Worm (Caenorhabditis elegans) whole organism, young adult: ENCODE results near the gene nhr-108.
"Not testable (repeated sequence)": the region's sequence is repeated elsewhere in the genome, so short reads cannot be mapped to it uniquely, and the experiment has no call there.

Source experiments
- B0336.3 ChIP-seq: fragments of 200-800 bp; sonication (Bioruptor generic); IDR thresholded peaks from 2 replicates; pipeline ENCODE4 v1.3.6; 2022; ENCODE audit warnings: missing genetic modification characterization, missing compliant biosample characterization
- F22D6.2 ChIP-seq: sonication (generic microtip); optimal IDR thresholded peaks from 2 replicates; lab custom pipeline; 2016; ENCODE audit warnings: mild to moderate bottlenecking, missing genetic modification characterization, missing compliant biosample characterization
- F23B12.7 ChIP-seq: sonication (generic microtip); optimal IDR thresholded peaks from 2 replicates; lab custom pipeline; 2017; ENCODE audit warnings: missing genetic modification characterization, mild to moderate bottlenecking, missing compliant biosample characterization, antibody characterized with exemption, moderate library complexity; ENCODE audit not compliant: insufficient read depth
- F37B4.10 ChIP-seq: fragments of 200-800 bp; sonication (Bioruptor generic); IDR thresholded peaks from 2 replicates; pipeline ENCODE4 v1.3.6; 2022; ENCODE audit warnings: missing genetic modification characterization, missing compliant biosample characterization
- F39B2.1 ChIP-seq: fragments of 200-800 bp; sonication (Bioruptor generic); IDR thresholded peaks from 2 replicates; pipeline ENCODE4 v1.3.6; 2022; ENCODE audit warnings: missing genetic modification reagents, missing genetic modification characterization, missing compliant biosample characterization
- F52B5.7 ChIP-seq: sonication (generic microtip); optimal IDR thresholded peaks from 2 replicates; lab custom pipeline; 2016; ENCODE audit warnings: mild to moderate bottlenecking, missing genetic modification characterization, missing compliant biosample characterization
- K11D2.4 ChIP-seq: fragments of 200-800 bp; sonication (Bioruptor generic); IDR thresholded peaks from 2 replicates; pipeline ENCODE4 v1.3.6; 2022; ENCODE audit warnings: missing genetic modification reagents, missing genetic modification characterization, missing compliant biosample characterization
- K12H6.12 ChIP-seq: fragments of 200-800 bp; sonication (Bioruptor generic); optimal IDR thresholded peaks from 2 replicates; lab custom pipeline; 2018; ENCODE audit warnings: mild to moderate bottlenecking, missing genetic modification characterization, missing compliant biosample characterization
- Y53F4B.3 ChIP-seq: fragments of 200-800 bp; sonication (Bioruptor generic); IDR thresholded peaks from 2 replicates; pipeline ENCODE4 v1.3.6; 2022; ENCODE audit warnings: missing genetic modification reagents, missing genetic modification characterization, missing compliant biosample characterization
- Y95B8A.8 ChIP-seq: fragments of 200-800 bp; sonication (Bioruptor generic); IDR thresholded peaks from 2 replicates; pipeline ENCODE4 v1.3.6; 2022; ENCODE audit warnings: missing genetic modification reagents, missing genetic modification characterization, missing compliant biosample characterization
- aptf-3 ChIP-seq: fragments of 200-800 bp; sonication (Bioruptor generic); IDR thresholded peaks from 2 replicates; pipeline ENCODE4 v1.3.6; 2022; ENCODE audit warnings: missing genetic modification characterization, missing compliant biosample characterization
- atf-7 ChIP-seq: sonication (generic microtip); optimal IDR thresholded peaks from 2 replicates; lab custom pipeline; 2017; ENCODE audit warnings: mild to moderate bottlenecking, missing genetic modification characterization, missing compliant biosample characterization
- attf-5 ChIP-seq: fragments of 200-800 bp; sonication (Bioruptor generic); optimal IDR thresholded peaks from 2 replicates; lab custom pipeline; 2018; ENCODE audit warnings: mild to moderate bottlenecking, missing genetic modification characterization, missing compliant biosample characterization
- attf-6 ChIP-seq: fragments of 200-800 bp; sonication (Bioruptor generic); IDR thresholded peaks from 2 replicates; pipeline ENCODE4 v1.3.6; 2022; ENCODE audit warnings: missing genetic modification reagents, missing genetic modification characterization, missing compliant biosample characterization
- bed-2 ChIP-seq: fragments of 200-800 bp; sonication (Bioruptor generic); IDR thresholded peaks from 2 replicates; pipeline ENCODE4 v1.3.6; 2022; ENCODE audit warnings: missing genetic modification reagents, missing genetic modification characterization, missing compliant biosample characterization
- cebp-2 ChIP-seq: fragments of 200-800 bp; sonication (Bioruptor generic); IDR thresholded peaks from 2 replicates; pipeline ENCODE4 v1.3.6; 2022; ENCODE audit warnings: missing genetic modification characterization, missing compliant biosample characterization
- ceh-58 ChIP-seq: fragments of 200-800 bp; sonication (Bioruptor generic); IDR thresholded peaks from 2 replicates; pipeline ENCODE4 v1.3.6; 2022; ENCODE audit warnings: missing genetic modification characterization, missing compliant biosample characterization
- efl-1 ChIP-seq: fragments of 150-350 bp; optimal IDR thresholded peaks from 2 replicates; lab custom pipeline; 2014; ENCODE audit warnings: missing biosample characterization, missing genetic modification reagents, missing genetic modification characterization
- egrh-3 ChIP-seq: fragments of 200-800 bp; sonication (Bioruptor generic); IDR thresholded peaks from 2 replicates; pipeline ENCODE4 v1.3.6; 2022; ENCODE audit warnings: missing genetic modification reagents, missing genetic modification characterization, missing compliant biosample characterization
- ekl-4 ChIP-seq: fragments of 200-800 bp; sonication (Bioruptor generic); IDR thresholded peaks from 2 replicates; pipeline ENCODE4 v1.3.6; 2022; ENCODE audit warnings: missing genetic modification reagents, missing genetic modification characterization, missing compliant biosample characterization
- ets-4 ChIP-seq: fragments of 200-800 bp; sonication (Bioruptor generic); optimal IDR thresholded peaks from 2 replicates; lab custom pipeline; 2018; ENCODE audit warnings: mild to moderate bottlenecking, missing genetic modification characterization, missing compliant biosample characterization
- hmg-1.2 ChIP-seq: fragments of 200-800 bp; sonication (Bioruptor generic); IDR thresholded peaks from 2 replicates; pipeline ENCODE4 v1.3.6; 2022; ENCODE audit warnings: missing genetic modification reagents, missing genetic modification characterization, missing compliant biosample characterization
- let-526 ChIP-seq: fragments of 200-800 bp; sonication (Bioruptor generic); IDR thresholded peaks from 2 replicates; pipeline ENCODE4 v1.3.6; 2022; ENCODE audit warnings: missing genetic modification reagents, missing genetic modification characterization, missing compliant biosample characterization
- let-607 ChIP-seq, 2 experiments: fragments of 200-800 bp in 1 of 2; sonication (Bioruptor generic) in 1 of 2; sonication (generic microtip) in 1 of 2; optimal IDR thresholded peaks; 2 replicates each; lab custom pipeline; 2016 to 2018; ENCODE audit warnings: mild to moderate bottlenecking in 2 of 2, missing compliant biosample characterization in 2 of 2, missing genetic modification characterization in 2 of 2, moderate library complexity in 2 of 2, missing genotype in 1 of 2
- lin-35 ChIP-seq, 3 experiments: fragments of 150-350 bp in 2 of 3; sonication (generic microtip) in 1 of 3; optimal IDR thresholded peaks; 2 replicates each; lab custom pipeline; 2014 to 2018; ENCODE audit warnings: missing biosample characterization in 3 of 3, missing genetic modification characterization in 3 of 3, missing genetic modification reagents in 3 of 3
- mcd-1 ChIP-seq: fragments of 200-800 bp; sonication (Bioruptor generic); IDR thresholded peaks from 2 replicates; pipeline ENCODE4 v1.3.6; 2022; ENCODE audit warnings: missing genetic modification reagents, missing genetic modification characterization, missing compliant biosample characterization
- mel-28 ChIP-seq: sonication (generic microtip); optimal IDR thresholded peaks from 2 replicates; lab custom pipeline; 2016; ENCODE audit warnings: borderline replicate concordance, mild to moderate bottlenecking, missing genetic modification characterization, missing compliant biosample characterization
- mes-4 ChIP-seq: sonication (generic microtip); optimal IDR thresholded peaks from 2 replicates; lab custom pipeline; 2016; ENCODE audit warnings: missing genotype, missing genetic modification characterization, missing compliant biosample characterization
- nhr-179 ChIP-seq: sonication (generic microtip); optimal IDR thresholded peaks from 2 replicates; lab custom pipeline; 2016; ENCODE audit warnings: mild to moderate bottlenecking, missing genetic modification characterization, missing compliant biosample characterization
- nhr-27 ChIP-seq: fragments of 200-800 bp; sonication (Bioruptor generic); optimal IDR thresholded peaks from 2 replicates; lab custom pipeline; 2018; ENCODE audit warnings: mild to moderate bottlenecking, missing genetic modification characterization, moderate library complexity, missing compliant biosample characterization
- pbrm-1 ChIP-seq: fragments of 200-800 bp; sonication (Bioruptor generic); IDR thresholded peaks from 2 replicates; pipeline ENCODE4 v1.3.6; 2022; ENCODE audit warnings: missing genetic modification reagents, missing genetic modification characterization, missing compliant biosample characterization
- pha-4 ChIP-seq: fragments of 150-350 bp; sonication (generic microtip); optimal IDR thresholded peaks from 2 replicates; lab custom pipeline; 2014; ENCODE audit warnings: missing biosample characterization, missing genetic modification reagents, missing genetic modification characterization
- snpc-1.1 ChIP-seq: sonication (generic microtip); optimal IDR thresholded peaks from 2 replicates; lab custom pipeline; 2017; ENCODE audit warnings: missing genetic modification characterization, mild to moderate bottlenecking, missing compliant biosample characterization, antibody characterized with exemption, moderate library complexity, missing genotype, missing genetic modification reagents; ENCODE audit not compliant: insufficient read depth
- snpc-4 ChIP-seq, 5 experiments: fragments of 150-350 bp in 1 of 5; sonication (generic microtip) in 4 of 5; optimal IDR thresholded peaks; 2 replicates each; lab custom pipeline; 2014 to 2018; ENCODE audit warnings: missing genetic modification characterization in 5 of 5, missing biosample characterization in 3 of 5, antibody characterized with exemption in 2 of 5, mild to moderate bottlenecking in 2 of 5, missing compliant biosample characterization in 2 of 5, missing genotype in 2 of 5, moderate library complexity in 2 of 5, missing genetic modification reagents in 1 of 5
- somi-1 ChIP-seq: fragments of 200-800 bp; sonication (Bioruptor generic); optimal IDR thresholded peaks from 2 replicates; lab custom pipeline; 2018; ENCODE audit warnings: mild to moderate bottlenecking, missing genetic modification characterization, missing compliant biosample characterization
- tbp1 ChIP-seq: fragments of 200-800 bp; sonication (Bioruptor generic); optimal IDR thresholded peaks from 2 replicates; lab custom pipeline; 2018; ENCODE audit warnings: mild to moderate bottlenecking, missing genetic modification characterization, missing compliant biosample characterization
- unc-130 ChIP-seq: sonication (generic microtip); optimal IDR thresholded peaks from 2 replicates; lab custom pipeline; 2016; ENCODE audit warnings: missing genetic modification reagents, missing genetic modification characterization, missing compliant biosample characterization
- ztf-25 ChIP-seq: fragments of 200-800 bp; sonication (Bioruptor generic); IDR thresholded peaks from 2 replicates; pipeline ENCODE4 v1.3.6; 2022; ENCODE audit warnings: missing genetic modification reagents, missing genetic modification characterization, missing compliant biosample characterization
- ztf-6 ChIP-seq: fragments of 200-800 bp; sonication (Bioruptor generic); IDR thresholded peaks from 2 replicates; pipeline ENCODE4 v1.3.6; 2022; ENCODE audit warnings: missing genetic modification reagents, missing genetic modification characterization, missing compliant biosample characterization

nhr-108 gene

DNA sequence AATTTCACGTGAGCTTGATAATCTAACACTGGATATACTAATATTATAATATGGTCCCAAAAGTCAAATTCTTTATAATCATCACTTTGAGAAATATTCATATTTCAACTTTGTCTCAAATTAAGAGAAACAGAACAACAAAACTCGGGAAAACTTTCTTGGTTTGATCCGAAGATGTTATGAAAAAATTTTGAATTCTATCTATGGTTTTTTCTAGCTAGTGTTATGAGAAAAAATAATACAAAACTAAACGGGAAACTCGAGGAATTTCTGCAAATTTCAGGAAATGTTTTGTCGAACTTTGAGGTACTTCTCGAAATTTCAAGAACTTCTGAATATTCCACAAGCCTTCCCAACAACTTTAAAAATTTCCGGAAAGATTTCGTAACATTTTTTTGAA, 26.6 kb upstream of the nhr-108 start, which contains the start of gene srw-59:
Gene srw-59 (minus strand): TSS at position 101 of the 400 bp plus-strand sequence.
- TF ChIP-seq cebp-2 (no peak), hmg-1.2 (no peak), let-526 (no peak), pha-4 (tag; lab: Kevin White, UChicago) (no peak), ceh-58 (GFP tag; lab: Robert Waterston, UW) (no peak)

DNA sequence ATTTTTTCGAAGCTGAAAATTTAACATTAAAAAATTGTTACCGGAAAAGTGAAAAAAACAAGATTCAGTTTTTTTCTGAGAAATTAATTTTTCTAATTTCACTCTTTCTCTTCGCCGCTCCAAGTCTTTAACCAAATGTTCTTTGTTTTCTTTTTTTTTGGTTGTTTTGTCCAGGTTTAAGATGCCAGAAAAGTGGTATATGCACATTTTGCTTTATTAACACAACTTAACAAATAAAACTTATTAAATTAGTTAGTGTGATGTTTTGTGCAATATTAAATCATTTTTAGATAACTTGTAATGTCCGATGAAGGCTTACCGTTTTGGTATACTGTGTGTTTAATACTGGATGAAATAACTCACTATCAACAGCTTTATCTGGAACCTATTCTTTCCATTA, 18.9 kb upstream of the nhr-108 start, which contains the start of gene srw-53:
Gene srw-53 (plus strand): TSS at position 301 of the 400 bp plus-strand sequence.
- TF ChIP-seq B0336.3 (GFP tag; lab: Robert Waterston, UW) (no peak), Y95B8A.8 (GFP tag; lab: Robert Waterston, UW) (no peak), ekl-4 (GFP tag; lab: Robert Waterston, UW) (no peak), unc-130 (GFP tag; lab: Kevin White, UChicago) (no peak), mes-4 (tag; lab: Kevin White, UChicago) (no peak), ets-4 (GFP tag; lab: Kevin White, UChicago) (no peak), F23B12.7 (tag; lab: Kevin White, UChicago) (no peak)
- TF ChIP-seq, all 124 proteins: peak for 0

DNA sequence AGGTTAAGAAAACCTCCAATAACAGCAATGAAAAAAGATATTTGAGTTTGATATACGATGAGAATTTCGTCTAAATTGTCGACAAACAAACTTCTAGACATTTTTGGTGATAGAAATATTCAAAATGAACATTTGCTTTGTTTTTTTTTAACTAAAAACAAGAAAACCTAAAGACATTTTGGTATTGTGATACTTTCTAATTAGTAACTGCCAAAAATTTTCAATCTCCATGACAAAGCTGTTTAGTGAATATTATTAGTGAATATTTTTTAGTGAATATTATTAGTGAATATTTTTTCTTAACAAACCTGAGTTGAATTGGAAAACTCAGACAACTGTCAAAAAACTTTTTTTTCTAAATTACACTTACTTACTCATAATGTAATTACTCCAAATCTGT, 16.0 kb upstream of the nhr-108 start, which contains the start of gene srw-55:
Gene srw-55 (minus strand): TSS at position 101 of the 400 bp plus-strand sequence.
- TF ChIP-seq ztf-25 (GFP tag; lab: Robert Waterston, UW) (no peak), ztf-6 (no peak), aptf-3 (GFP tag; lab: Robert Waterston, UW) (no peak), pbrm-1 (GFP tag; lab: Robert Waterston, UW) (no peak), snpc-4 (GFP tag; optimal IDR thresholded peaks at IDR 0.05; lab: Kevin White, UChicago) (no peak), snpc-4 (tag; optimal IDR thresholded peaks at IDR 0.05; lab: Kevin White, UChicago) (no peak), K12H6.12 (tag; lab: Kevin White, UChicago) (no peak), F37B4.10 (GFP tag; lab: Robert Waterston, UW) (no peak), atf-7 (no peak), mel-28 (tag; lab: Kevin White, UChicago) (no peak), hmg-1.2 (no peak)

DNA sequence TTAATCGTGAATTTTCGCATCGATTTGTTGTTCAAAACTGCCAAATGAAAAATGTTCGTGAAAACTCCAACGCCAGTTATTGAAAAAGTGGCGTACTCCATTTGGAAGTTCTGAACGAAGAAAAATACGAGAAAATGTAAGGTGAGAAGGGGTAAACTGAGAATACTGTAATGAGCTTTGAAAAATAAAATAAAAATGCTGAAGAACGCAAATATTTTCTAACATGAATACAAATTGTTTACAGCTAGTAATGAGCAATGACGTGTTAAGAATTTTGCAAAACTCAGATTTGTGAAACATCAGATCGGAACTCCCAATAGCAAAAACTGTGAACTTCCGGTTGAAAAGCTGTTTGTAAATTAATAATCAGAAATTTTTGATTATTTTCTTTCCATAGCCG, 8.1 kb upstream of the nhr-108 start, which contains the start of gene srw-26:
Gene srw-26 (minus strand): TSS at position 101 of the 400 bp plus-strand sequence.
- TF ChIP-seq K11D2.4, result no peak
- TF ChIP-seq egrh-3 (GFP tag; lab: Robert Waterston, UW), result no peak
- no peak for TF ChIP-seq attf-6 (GFP tag; lab: Robert Waterston, UW)
- TF ChIP-seq efl-1 (GFP tag; lab: Kevin White, UChicago), result no peak
- no peak for TF ChIP-seq F37B4.10 (GFP tag; lab: Robert Waterston, UW)
- no peak for TF ChIP-seq tbp1

DNA sequence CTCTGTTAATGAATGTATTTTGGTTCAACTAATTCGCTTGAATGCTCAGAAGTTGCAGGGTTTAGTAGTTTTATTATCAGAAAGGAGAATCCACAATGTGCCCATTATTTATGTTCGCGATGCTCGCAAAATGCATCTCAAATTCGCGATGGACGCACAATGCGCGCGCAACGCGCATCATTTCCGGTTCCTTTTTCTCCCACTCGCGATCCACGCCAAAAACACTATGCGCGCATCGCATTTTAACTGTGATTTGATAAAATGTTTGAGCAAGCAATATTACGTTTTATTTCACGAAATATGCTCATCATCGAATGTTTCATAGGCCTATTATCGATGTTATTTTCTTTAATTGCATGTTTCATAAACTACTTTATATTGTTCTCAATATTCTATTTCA, 5.6 kb upstream of the nhr-108 start, which contains the start of gene srbc-77:
Gene srbc-77 (plus strand): TSS at position 301 of the 400 bp plus-strand sequence.
- TF ChIP-seq F52B5.7 (tag; lab: Kevin White, UChicago); pha-4 (tag; lab: Kevin White, UChicago); attf-5 (GFP tag; lab: Kevin White, UChicago): not testable (repeated sequence)
- TF ChIP-seq, all 124 proteins: peak for 0; not testable (repeated sequence) for 124

DNA sequence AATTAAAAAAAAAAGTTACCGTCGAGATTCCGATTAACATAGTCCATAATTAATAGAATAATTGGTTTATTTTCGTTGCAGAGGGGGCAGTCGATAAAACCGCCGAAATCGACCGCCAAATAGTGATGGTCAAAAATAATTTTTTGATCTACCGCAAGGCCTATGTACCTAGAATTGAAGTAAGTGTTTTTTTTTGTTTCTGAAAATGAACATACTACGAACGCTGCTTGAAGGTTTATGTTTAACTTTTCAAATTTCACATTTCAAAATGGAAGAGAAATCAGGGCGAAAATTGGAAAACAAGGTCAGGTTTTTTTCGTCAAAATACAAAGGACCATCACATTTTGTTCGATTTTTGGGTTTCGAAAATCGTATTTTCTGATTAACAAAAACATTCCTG, 4.1 kb upstream of the nhr-108 start, which contains the start of gene pzf-1:
Gene pzf-1 (minus strand): TSS at position 101 of the 400 bp plus-strand sequence.
- TF ChIP-seq somi-1 (GFP tag; lab: Kevin White, UChicago) (no peak), nhr-27 (tag; lab: Kevin White, UChicago) (no peak), snpc-1.1 (tag; lab: Kevin White, UChicago) (no peak), mcd-1 (GFP tag; lab: Robert Waterston, UW) (no peak), Y53F4B.3 (GFP tag; lab: Robert Waterston, UW) (no peak), let-607 (tag; optimal IDR thresholded peaks at IDR 0.05; lab: Kevin White, UChicago) (no peak), nhr-179 (tag; lab: Kevin White, UChicago) (no peak), mes-4 (tag; lab: Kevin White, UChicago) (no peak), bed-2 (no peak), F39B2.1 (GFP tag; lab: Robert Waterston, UW) (no peak), F22D6.2 (tag; lab: Kevin White, UChicago) (no peak), lin-35 (GFP tag; optimal IDR thresholded peaks at IDR 0.05; lab: Kevin White, UChicago) (no peak)
